Worm (Caenorhabditis elegans) whole organism, young adult: ENCODE measurements around the gene vps-33.1.

Experiments
- B0261.1 ChIP-seq: sonication (generic microtip); optimal IDR thresholded peaks from 2 replicates; lab custom pipeline; 2016; ENCODE audit warnings: mild to moderate bottlenecking, missing genetic modification characterization, moderate library complexity, missing compliant biosample characterization
- B0336.3 ChIP-seq: fragments of 200-800 bp; sonication (Bioruptor generic); IDR thresholded peaks from 2 replicates; pipeline ENCODE4 v1.3.6; 2022; ENCODE audit warnings: missing genetic modification characterization, missing compliant biosample characterization
- C17E4.6 ChIP-seq: fragments of 200-800 bp; sonication (Bioruptor generic); IDR thresholded peaks from 2 replicates; pipeline ENCODE4 v1.3.6; 2022; ENCODE audit warnings: missing genetic modification reagents, missing genetic modification characterization, missing compliant biosample characterization
- F10E7.11 ChIP-seq: sonication (generic microtip); optimal IDR thresholded peaks from 2 replicates; lab custom pipeline; 2017; ENCODE audit warnings: mild to moderate bottlenecking, missing genetic modification characterization, moderate library complexity, missing compliant biosample characterization
- F33H1.4 ChIP-seq: fragments of 200-800 bp; sonication (Bioruptor generic); IDR thresholded peaks from 2 replicates; pipeline ENCODE4 v1.3.6; 2022; ENCODE audit warnings: missing genetic modification reagents, missing genetic modification characterization, missing compliant biosample characterization
- F37B4.10 ChIP-seq: fragments of 200-800 bp; sonication (Bioruptor generic); IDR thresholded peaks from 2 replicates; pipeline ENCODE4 v1.3.6; 2022; ENCODE audit warnings: missing genetic modification characterization, missing compliant biosample characterization
- F39B2.1 ChIP-seq: fragments of 200-800 bp; sonication (Bioruptor generic); IDR thresholded peaks from 2 replicates; pipeline ENCODE4 v1.3.6; 2022; ENCODE audit warnings: missing genetic modification reagents, missing genetic modification characterization, missing compliant biosample characterization
- F49E8.2 ChIP-seq: sonication (generic microtip); optimal IDR thresholded peaks from 3 replicates; lab custom pipeline; 2017; ENCODE audit warnings: missing genetic modification characterization, mild to moderate bottlenecking, missing compliant biosample characterization, antibody characterized with exemption, moderate library complexity; ENCODE audit not compliant: insufficient read depth
- K11D2.4 ChIP-seq: fragments of 200-800 bp; sonication (Bioruptor generic); IDR thresholded peaks from 2 replicates; pipeline ENCODE4 v1.3.6; 2022; ENCODE audit warnings: missing genetic modification reagents, missing genetic modification characterization, missing compliant biosample characterization
- K12H6.12 ChIP-seq: fragments of 200-800 bp; sonication (Bioruptor generic); optimal IDR thresholded peaks from 2 replicates; lab custom pipeline; 2018; ENCODE audit warnings: mild to moderate bottlenecking, missing genetic modification characterization, missing compliant biosample characterization
- ZK185.1 ChIP-seq: sonication (generic microtip); optimal IDR thresholded peaks from 2 replicates; lab custom pipeline; 2016; ENCODE audit warnings: mild to moderate bottlenecking, missing genetic modification characterization, missing compliant biosample characterization; ENCODE audit not compliant: poor library complexity, severe bottlenecking
- akir-1 ChIP-seq: fragments of 200-800 bp; sonication (Bioruptor generic); optimal IDR thresholded peaks from 2 replicates; lab custom pipeline; 2018; ENCODE audit warnings: mild to moderate bottlenecking, missing genetic modification characterization, moderate library complexity, missing compliant biosample characterization
- bed-2 ChIP-seq: fragments of 200-800 bp; sonication (Bioruptor generic); IDR thresholded peaks from 2 replicates; pipeline ENCODE4 v1.3.6; 2022; ENCODE audit warnings: missing genetic modification reagents, missing genetic modification characterization, missing compliant biosample characterization
- ceh-27 ChIP-seq: fragments of 200-800 bp; sonication (Bioruptor generic); optimal IDR thresholded peaks from 2 replicates; lab custom pipeline; 2018; ENCODE audit warnings: mild to moderate bottlenecking, missing genetic modification characterization, moderate library complexity, missing compliant biosample characterization
- ceh-40 ChIP-seq: fragments of 200-800 bp; sonication (Bioruptor generic); IDR thresholded peaks from 2 replicates; pipeline ENCODE4 v1.3.6; 2022; ENCODE audit warnings: missing genetic modification characterization, missing compliant biosample characterization
- ceh-91 ChIP-seq: fragments of 200-800 bp; sonication (Bioruptor generic); IDR thresholded peaks from 2 replicates; pipeline ENCODE4 v1.3.6; 2022; ENCODE audit warnings: missing genetic modification reagents, missing genetic modification characterization, missing compliant biosample characterization
- chd-7 ChIP-seq: sonication (generic microtip); optimal IDR thresholded peaks from 2 replicates; lab custom pipeline; 2016; ENCODE audit warnings: mild to moderate bottlenecking, missing genetic modification characterization, moderate library complexity, missing compliant biosample characterization
- dpff-1 ChIP-seq: sonication (generic microtip); optimal IDR thresholded peaks from 2 replicates; lab custom pipeline; 2017; ENCODE audit warnings: mild to moderate bottlenecking, missing genetic modification characterization, missing compliant biosample characterization
- dpl-1 ChIP-seq: fragments of 150-350 bp; optimal IDR thresholded peaks from 2 replicates; lab custom pipeline; 2014; ENCODE audit warnings: missing biosample characterization, missing genetic modification reagents, missing genetic modification characterization
- efl-1 ChIP-seq: fragments of 150-350 bp; optimal IDR thresholded peaks from 2 replicates; lab custom pipeline; 2014; ENCODE audit warnings: missing biosample characterization, missing genetic modification reagents, missing genetic modification characterization
- egl-18 ChIP-seq: fragments of 200-800 bp; sonication (Bioruptor generic); IDR thresholded peaks from 2 replicates; pipeline ENCODE4 v1.3.6; 2022; ENCODE audit warnings: missing genetic modification reagents, missing genetic modification characterization, missing compliant biosample characterization
- ekl-4 ChIP-seq: fragments of 200-800 bp; sonication (Bioruptor generic); IDR thresholded peaks from 2 replicates; pipeline ENCODE4 v1.3.6; 2022; ENCODE audit warnings: missing genetic modification reagents, missing genetic modification characterization, missing compliant biosample characterization
- gei-17 ChIP-seq: fragments of 200-800 bp; sonication (Bioruptor generic); optimal IDR thresholded peaks from 2 replicates; lab custom pipeline; 2018; ENCODE audit warnings: mild to moderate bottlenecking, missing genetic modification characterization, missing compliant biosample characterization
- him-1 ChIP-seq: sonication (generic microtip); optimal IDR thresholded peaks from 2 replicates; lab custom pipeline; 2016; ENCODE audit warnings: missing genotype, missing genetic modification reagents, missing genetic modification characterization, missing compliant biosample characterization
- hmg-1.2 ChIP-seq: fragments of 200-800 bp; sonication (Bioruptor generic); IDR thresholded peaks from 2 replicates; pipeline ENCODE4 v1.3.6; 2022; ENCODE audit warnings: missing genetic modification reagents, missing genetic modification characterization, missing compliant biosample characterization
- hmg-20 ChIP-seq: fragments of 200-800 bp; sonication (Bioruptor generic); IDR thresholded peaks from 2 replicates; pipeline ENCODE4 v1.3.6; 2022; ENCODE audit warnings: missing genetic modification reagents, missing genetic modification characterization, missing compliant biosample characterization
- lin-54 ChIP-seq: fragments of 200-800 bp; sonication (Bioruptor generic); optimal IDR thresholded peaks from 2 replicates; lab custom pipeline; 2018; ENCODE audit warnings: mild to moderate bottlenecking, missing genetic modification characterization, missing compliant biosample characterization
- lsl-1 ChIP-seq: fragments of 200-800 bp; sonication (Bioruptor generic); optimal IDR thresholded peaks from 2 replicates; lab custom pipeline; 2018; ENCODE audit warnings: mild to moderate bottlenecking, missing genetic modification characterization, moderate library complexity, missing compliant biosample characterization
- madf-3 ChIP-seq: fragments of 200-800 bp; sonication (Bioruptor generic); IDR thresholded peaks from 2 replicates; pipeline ENCODE4 v1.3.6; 2022; ENCODE audit warnings: missing genetic modification reagents, missing genetic modification characterization, missing compliant biosample characterization
- madf-6 ChIP-seq: fragments of 200-800 bp; sonication (Bioruptor generic); IDR thresholded peaks from 2 replicates; pipeline ENCODE4 v1.3.6; 2022; ENCODE audit warnings: missing genetic modification reagents, missing genetic modification characterization, missing compliant biosample characterization
- madf-8 ChIP-seq: fragments of 200-800 bp; sonication (Bioruptor generic); conservative IDR thresholded peaks from 2 replicates; pipeline ENCODE4 v1.3.6; 2022; ENCODE audit warnings: missing genetic modification reagents, missing genetic modification characterization, missing compliant biosample characterization
- nfyb-1 ChIP-seq: fragments of 200-800 bp; sonication (Bioruptor generic); IDR thresholded peaks from 2 replicates; pipeline ENCODE4 v1.3.6; 2022; ENCODE audit warnings: missing genetic modification reagents, missing genetic modification characterization, missing compliant biosample characterization
- nhr-80 ChIP-seq: sonication (generic microtip); optimal IDR thresholded peaks from 2 replicates; lab custom pipeline; 2016; ENCODE audit warnings: missing genetic modification characterization, missing compliant biosample characterization
- rec-8 ChIP-seq, 2 experiments: sonication (generic microtip); optimal IDR thresholded peaks; 2 replicates each; lab custom pipeline; 2016; ENCODE audit warnings: mild to moderate bottlenecking in 2 of 2, missing genetic modification characterization in 2 of 2, missing genetic modification reagents in 2 of 2, missing genotype in 2 of 2, missing biosample characterization in 1 of 2, missing compliant biosample characterization in 1 of 2, moderate library complexity in 1 of 2
- sea-2 ChIP-seq: fragments of 200-800 bp; sonication (Bioruptor generic); IDR thresholded peaks from 2 replicates; pipeline ENCODE4 v1.3.6; 2022; ENCODE audit warnings: missing genetic modification characterization, missing compliant biosample characterization
- snpc-3.4 ChIP-seq: sonication (generic microtip); optimal IDR thresholded peaks from 2 replicates; lab custom pipeline; 2017; ENCODE audit warnings: missing genetic modification characterization, mild to moderate bottlenecking, missing compliant biosample characterization, antibody characterized with exemption, moderate library complexity, missing genotype, missing genetic modification reagents
- snpc-4 ChIP-seq, 5 experiments: fragments of 150-350 bp in 1 of 5; sonication (generic microtip) in 4 of 5; optimal IDR thresholded peaks; 2 replicates each; lab custom pipeline; 2014 to 2018; ENCODE audit warnings: missing genetic modification characterization in 5 of 5, missing biosample characterization in 3 of 5, antibody characterized with exemption in 2 of 5, mild to moderate bottlenecking in 2 of 5, missing compliant biosample characterization in 2 of 5, missing genotype in 2 of 5, moderate library complexity in 2 of 5, missing genetic modification reagents in 1 of 5
- sptf-2 ChIP-seq: fragments of 200-800 bp; sonication (Bioruptor generic); optimal IDR thresholded peaks from 2 replicates; lab custom pipeline; 2018; ENCODE audit warnings: mild to moderate bottlenecking, missing genetic modification characterization, missing compliant biosample characterization
- tbp1 ChIP-seq: fragments of 200-800 bp; sonication (Bioruptor generic); optimal IDR thresholded peaks from 2 replicates; lab custom pipeline; 2018; ENCODE audit warnings: mild to moderate bottlenecking, missing genetic modification characterization, missing compliant biosample characterization
- tlf-1 ChIP-seq: fragments of 200-800 bp; sonication (Bioruptor generic); optimal IDR thresholded peaks from 2 replicates; lab custom pipeline; 2018; ENCODE audit warnings: mild to moderate bottlenecking, missing genetic modification characterization, missing compliant biosample characterization
- xnd-1 ChIP-seq: sonication (generic microtip); optimal IDR thresholded peaks from 2 replicates; lab custom pipeline; 2016; ENCODE audit warnings: missing genotype, missing genetic modification reagents, missing genetic modification characterization, missing compliant biosample characterization
- zim-3 ChIP-seq: sonication (generic microtip); optimal IDR thresholded peaks from 2 replicates; lab custom pipeline; 2017; ENCODE audit warnings: mild to moderate bottlenecking, missing genetic modification characterization, moderate library complexity, missing compliant biosample characterization

Gene vps-33.1

ce11 chrIII:8668717-8669116 lies 32.0 kb upstream of the vps-33.1 start:
- no peak for TF ChIP-seq ekl-4 (GFP tag; lab: Robert Waterston, UW)
- no peak for TF ChIP-seq tbp1
- TF ChIP-seq nhr-80, result no peak
- TF ChIP-seq hmg-1.2 (GFP tag; lab: Robert Waterston, UW), result peak; percentile 84; the same call in 1 of the 2 replicates
- no peak for TF ChIP-seq B0336.3 (GFP tag; lab: Robert Waterston, UW)
- TF ChIP-seq bed-2 (GFP tag; lab: Robert Waterston, UW), result no peak
- TF ChIP-seq, all 124 proteins: peak for 1

ce11 chrIII:8674980-8675485 lies 25.7 kb upstream of the vps-33.1 start, which contains the start of gene pgl-2:
Gene pgl-2 (minus strand): TSS chrIII:8675435.
- TF ChIP-seq lsl-1 (GFP tag; lab: Kevin White, UChicago) (peak; percentile 86), efl-1 (GFP tag; lab: Kevin White, UChicago) (peak; percentile 21), lin-54 (GFP tag; lab: Kevin White, UChicago) (peak; percentile 47), xnd-1 (tag; lab: Kevin White, UChicago) (peak; percentile 64), ekl-4 (GFP tag; lab: Robert Waterston, UW) (0 out of 2 replicates have a peak, but pooled peaks have one; percentile 36), F33H1.4 (GFP tag; lab: Robert Waterston, UW) (peak; percentile 76), B0336.3 (GFP tag; lab: Robert Waterston, UW) (peak; percentile 43; the same call in 1 of the 2 replicates), snpc-4 (GFP tag; optimal IDR thresholded peaks at IDR 0.05; lab: Kevin White, UChicago) (no peak), snpc-4 (tag; optimal IDR thresholded peaks at IDR 0.05; lab: Kevin White, UChicago) (peak in 1 of 4 experiments; percentile 9), him-1 (peak; percentile 39), B0261.1 (no peak), sea-2 (GFP tag; lab: Robert Waterston, UW) (no peak), madf-8 (GFP tag; lab: Robert Waterston, UW) (0 out of 2 replicates have a peak, but pooled peaks have one; percentile 23), bed-2 (GFP tag; lab: Robert Waterston, UW) (no peak), akir-1 (GFP tag; lab: Kevin White, UChicago) (no peak), hmg-20 (GFP tag; lab: Robert Waterston, UW) (no peak), madf-6 (GFP tag; lab: Robert Waterston, UW) (peak; percentile 79), F49E8.2 (peak; percentile 14)

ce11 chrIII:8678371-8678770 lies 22.4 kb upstream of the vps-33.1 start:
- no peak for TF ChIP-seq egl-18 (GFP tag; lab: Robert Waterston, UW)
- peak; percentile 98 for TF ChIP-seq tbp1
- TF ChIP-seq K11D2.4, result peak; percentile 63
- TF ChIP-seq dpl-1 (GFP tag; lab: Kevin White, UChicago), result peak; percentile 11
- peak; percentile 42 to 85 for TF ChIP-seq rec-8 (tag; optimal IDR thresholded peaks at IDR 0.05; lab: Kevin White, UChicago)
- TF ChIP-seq gei-17 (GFP tag; lab: Kevin White, UChicago), result peak; percentile 38
- TF ChIP-seq dpff-1 (tag; lab: Kevin White, UChicago), result peak; percentile 32
- TF ChIP-seq F37B4.10 (GFP tag; lab: Robert Waterston, UW), result no peak
- TF ChIP-seq K12H6.12 (tag; lab: Kevin White, UChicago), result peak; percentile 63
- peak; percentile 64; the same call in 1 of the 2 replicates for TF ChIP-seq ceh-40 (GFP tag; lab: Robert Waterston, UW)
- peak; percentile 67 for TF ChIP-seq ekl-4 (GFP tag; lab: Robert Waterston, UW)
- TF ChIP-seq nhr-80, result peak; percentile 34
- peak; percentile 53 for TF ChIP-seq snpc-3.4 (tag; lab: Kevin White, UChicago)
- peak; percentile 45 for TF ChIP-seq tlf-1 (GFP tag; lab: Kevin White, UChicago)
- TF ChIP-seq efl-1 (GFP tag; lab: Kevin White, UChicago), result peak; percentile 39
- TF ChIP-seq sptf-2, result peak; percentile 52
- TF ChIP-seq ZK185.1 (tag; lab: Kevin White, UChicago), result peak; percentile 93
- TF ChIP-seq chd-7 (tag; lab: Kevin White, UChicago), result peak; percentile 68
- TF ChIP-seq ceh-27 (GFP tag; lab: Kevin White, UChicago), result peak; percentile 84
- no peak for TF ChIP-seq C17E4.6 (GFP tag; lab: Robert Waterston, UW)
- TF ChIP-seq zim-3 (tag; lab: Kevin White, UChicago), result peak; percentile 93
- peak; percentile 69 for TF ChIP-seq F10E7.11 (tag; lab: Kevin White, UChicago)
- TF ChIP-seq ceh-91, result 0 out of 2 replicates have a peak, but pooled peaks have one; percentile 33
- 0 out of 2 replicates have a peak, but pooled peaks have one; percentile 55 for TF ChIP-seq madf-3 (GFP tag; lab: Robert Waterston, UW)
- no peak for TF ChIP-seq F39B2.1 (GFP tag; lab: Robert Waterston, UW)
- TF ChIP-seq him-1, result no peak
- TF ChIP-seq nfyb-1 (GFP tag; lab: Robert Waterston, UW), result peak; percentile 84
